Worm (Caenorhabditis elegans) whole organism, late embryonic: ENCODE measurements around the gene glo-1.

Experiments used
- K02D7.2 ChIP-seq: sonication (generic microtip); optimal IDR thresholded peaks from 2 replicates; lab custom pipeline; 2017; ENCODE audit warnings: mild to moderate bottlenecking, missing genetic modification characterization, missing compliant biosample characterization
- ahr-1 ChIP-seq: sonication (generic microtip); optimal IDR thresholded peaks from 2 replicates; lab custom pipeline; 2016; ENCODE audit warnings: missing genetic modification characterization, missing compliant biosample characterization
- ama-1 ChIP-seq: fragments of 150-350 bp; optimal IDR thresholded peaks from 2 replicates; lab custom pipeline; 2014
- ceh-14 ChIP-seq: sonication (generic microtip); optimal IDR thresholded peaks from 2 replicates; lab custom pipeline; 2016; ENCODE audit warnings: missing genotype, missing genetic modification characterization, missing compliant biosample characterization
- ceh-22 ChIP-seq: sonication (generic microtip); optimal IDR thresholded peaks from 2 replicates; lab custom pipeline; 2017; ENCODE audit warnings: missing biosample characterization, missing genetic modification characterization
- ceh-24 ChIP-seq: sonication (generic microtip); optimal IDR thresholded peaks from 2 replicates; lab custom pipeline; 2016; ENCODE audit warnings: mild to moderate bottlenecking, missing genetic modification characterization, missing compliant biosample characterization
- ceh-30 ChIP-seq: fragments of 150-350 bp; optimal IDR thresholded peaks from 2 replicates; lab custom pipeline; 2014; ENCODE audit warnings: missing biosample characterization, missing genetic modification characterization
- ceh-31 ChIP-seq: sonication (generic microtip); optimal IDR thresholded peaks from 2 replicates; lab custom pipeline; 2016; ENCODE audit warnings: missing genetic modification characterization, missing compliant biosample characterization
- ceh-45 ChIP-seq: fragments of 200-800 bp; sonication (Bioruptor generic); IDR thresholded peaks from 2 replicates; pipeline ENCODE4 v1.3.6; 2022; ENCODE audit warnings: missing genetic modification reagents, missing genetic modification characterization, missing compliant biosample characterization
- ceh-48 ChIP-seq: sonication (generic microtip); optimal IDR thresholded peaks from 2 replicates; lab custom pipeline; 2016; ENCODE audit warnings: missing genetic modification characterization, inconsistent platforms, missing compliant biosample characterization
- ceh-6 ChIP-seq: fragments of 200-800 bp; sonication (Bioruptor generic); optimal IDR thresholded peaks from 2 replicates; lab custom pipeline; 2018; ENCODE audit warnings: mild to moderate bottlenecking, missing genetic modification characterization, missing compliant biosample characterization
- che-1 ChIP-seq: sonication (generic microtip); optimal IDR thresholded peaks from 2 replicates; lab custom pipeline; 2016; ENCODE audit warnings: mild to moderate bottlenecking, missing genetic modification characterization, missing compliant biosample characterization
- dmd-4 ChIP-seq: sonication (generic microtip); optimal IDR thresholded peaks from 2 replicates; lab custom pipeline; 2016; ENCODE audit warnings: borderline replicate concordance, missing genetic modification characterization, missing compliant biosample characterization
- dve-1 ChIP-seq: sonication (generic microtip); optimal IDR thresholded peaks from 2 replicates; lab custom pipeline; 2017; ENCODE audit warnings: antibody characterized with exemption, mild to moderate bottlenecking, missing genetic modification characterization, missing compliant biosample characterization
- elt-4 ChIP-seq: sonication (generic microtip); optimal IDR thresholded peaks from 2 replicates; lab custom pipeline; 2016; ENCODE audit warnings: missing genetic modification characterization, missing compliant biosample characterization
- eyg-1 ChIP-seq: sonication (generic microtip); optimal IDR thresholded peaks from 2 replicates; lab custom pipeline; 2016; ENCODE audit warnings: missing genotype, missing genetic modification characterization, missing compliant biosample characterization
- fax-1 ChIP-seq: sonication (generic microtip); optimal IDR thresholded peaks from 2 replicates; lab custom pipeline; 2016; ENCODE audit warnings: missing genotype, missing genetic modification characterization, missing compliant biosample characterization
- fkh-10 ChIP-seq: fragments of 150-350 bp; optimal IDR thresholded peaks from 2 replicates; lab custom pipeline; 2014; ENCODE audit warnings: missing biosample characterization, missing genetic modification reagents, missing genetic modification characterization
- fkh-6 ChIP-seq: sonication (generic microtip); optimal IDR thresholded peaks from 2 replicates; lab custom pipeline; 2016; ENCODE audit warnings: missing genetic modification characterization, missing compliant biosample characterization
- gmeb-2 ChIP-seq: sonication (generic microtip); optimal IDR thresholded peaks from 2 replicates; lab custom pipeline; 2016; ENCODE audit warnings: missing genetic modification characterization, inconsistent platforms, missing compliant biosample characterization
- hlh-13 ChIP-seq: fragments of 200-800 bp; sonication (Bioruptor generic); optimal IDR thresholded peaks from 2 replicates; lab custom pipeline; 2018; ENCODE audit warnings: mild to moderate bottlenecking, missing genetic modification characterization, missing compliant biosample characterization
- hlh-6 ChIP-seq: sonication (generic microtip); optimal IDR thresholded peaks from 2 replicates; lab custom pipeline; 2016; ENCODE audit warnings: missing genotype, missing genetic modification characterization, missing compliant biosample characterization
- lim-6 ChIP-seq: sonication (generic microtip); optimal IDR thresholded peaks from 2 replicates; lab custom pipeline; 2016; ENCODE audit warnings: missing genetic modification characterization, missing compliant biosample characterization
- lin-11 ChIP-seq: fragments of 200-800 bp; sonication (Bioruptor generic); optimal IDR thresholded peaks from 2 replicates; lab custom pipeline; 2018; ENCODE audit warnings: mild to moderate bottlenecking, missing genetic modification characterization, missing compliant biosample characterization
- madf-2 ChIP-seq: sonication (generic microtip); optimal IDR thresholded peaks from 2 replicates; lab custom pipeline; 2017; ENCODE audit warnings: missing genetic modification characterization, missing compliant biosample characterization
- npax-4 ChIP-seq: sonication (generic microtip); optimal IDR thresholded peaks from 2 replicates; lab custom pipeline; 2016; ENCODE audit warnings: missing genetic modification characterization, missing compliant biosample characterization
- odd-2 ChIP-seq: sonication (generic microtip); optimal IDR thresholded peaks from 2 replicates; lab custom pipeline; 2017; ENCODE audit warnings: antibody characterized with exemption, mild to moderate bottlenecking, missing genetic modification characterization, missing compliant biosample characterization
- pag-3 ChIP-seq: sonication (generic microtip); optimal IDR thresholded peaks from 2 replicates; lab custom pipeline; 2016; ENCODE audit warnings: missing compliant biosample characterization, missing genetic modification characterization, borderline replicate concordance
- pat-9 ChIP-seq: fragments of 200-800 bp; sonication (Bioruptor generic); optimal IDR thresholded peaks from 2 replicates; lab custom pipeline; 2018; ENCODE audit warnings: mild to moderate bottlenecking, missing genetic modification characterization, moderate library complexity, missing compliant biosample characterization
- pqm-1 ChIP-seq: sonication (generic microtip); optimal IDR thresholded peaks from 2 replicates; lab custom pipeline; 2016; ENCODE audit warnings: missing genetic modification characterization, missing compliant biosample characterization
- pros-1 ChIP-seq: fragments of 150-350 bp; optimal IDR thresholded peaks from 2 replicates; lab custom pipeline; 2014; ENCODE audit warnings: missing biosample characterization, missing genetic modification reagents, missing genetic modification characterization
- rnt-1 ChIP-seq: sonication (generic microtip); optimal IDR thresholded peaks from 2 replicates; lab custom pipeline; 2016; ENCODE audit warnings: missing genetic modification characterization, missing compliant biosample characterization
- tbx-2 ChIP-seq: sonication (generic microtip); optimal IDR thresholded peaks from 2 replicates; lab custom pipeline; 2016; ENCODE audit warnings: missing genetic modification characterization, missing compliant biosample characterization
- ttx-3 ChIP-seq: sonication (generic microtip); optimal IDR thresholded peaks from 2 replicates; lab custom pipeline; 2016; ENCODE audit warnings: missing genetic modification reagents, missing genetic modification characterization, missing compliant biosample characterization
- ztf-16 ChIP-seq: sonication (generic microtip); optimal IDR thresholded peaks from 2 replicates; lab custom pipeline; 2017; ENCODE audit warnings: missing genetic modification characterization, missing compliant biosample characterization

glo-1 gene

ce11 chrX:9883837-9884324 lies 1.9 kb upstream of the glo-1 start, which contains the start of gene mrp-4:
TSS of gene mrp-4 (plus strand) at chrX:9884274.
- no peak for TF ChIP-seq pqm-1 (tag; lab: Kevin White, UChicago)

ce11 chrX:9882572-9882971 lies 560 bp upstream of the glo-1 start:
- TF ChIP-seq fax-1 (tag; lab: Kevin White, UChicago): no peak
- no peak for TF ChIP-seq fkh-6 (tag; lab: Kevin White, UChicago)
- no peak for TF ChIP-seq dmd-4 (tag; lab: Kevin White, UChicago)
- no peak for TF ChIP-seq hlh-13
- no peak for TF ChIP-seq ceh-14 (tag; lab: Kevin White, UChicago)
- TF ChIP-seq elt-4: no peak
- TF ChIP-seq hlh-6 (tag; lab: Kevin White, UChicago): no peak
- TF ChIP-seq ztf-16 (tag; lab: Kevin White, UChicago): no peak

- no peak for TF ChIP-seq ceh-22 (tag; lab: Kevin White, UChicago)
- TF ChIP-seq elt-4: no peak
- no peak for TF ChIP-seq che-1 (tag; lab: Kevin White, UChicago)
- no peak for TF ChIP-seq npax-4
- TF ChIP-seq lim-6 (tag; lab: Kevin White, UChicago): no peak
- no peak for TF ChIP-seq ttx-3 (tag; lab: Kevin White, UChicago)
- no peak for TF ChIP-seq ceh-45
- no peak for TF ChIP-seq fax-1 (tag; lab: Kevin White, UChicago)
- no peak for TF ChIP-seq rnt-1 (tag; lab: Kevin White, UChicago)
- no peak for TF ChIP-seq fkh-6 (tag; lab: Kevin White, UChicago)
- TF ChIP-seq ahr-1 (tag; lab: Kevin White, UChicago): no peak
- TF ChIP-seq pat-9: no peak
- TF ChIP-seq lin-11: no peak
- TF ChIP-seq madf-2 (tag; lab: Kevin White, UChicago): no peak
- TF ChIP-seq ama-1 (lab: Kevin White, UChicago): no peak
- no peak for TF ChIP-seq pqm-1 (tag; lab: Kevin White, UChicago)
- TF ChIP-seq ceh-24: no peak
Measured at ce11 chrX:9877117-9877516, 4.9 kb downstream of the glo-1 start, which contains the start of gene R07B1.9. TSS of gene R07B1.9 (plus strand) at chrX:9877417.

ce11 chrX:9872554-9872953 lies 9.5 kb downstream of the glo-1 start, which contains the start of gene R07B1.8:
TSS of gene R07B1.8 (minus strand) at chrX:9872654.
- no peak for TF ChIP-seq hlh-6 (tag; lab: Kevin White, UChicago)
- TF ChIP-seq pqm-1 (tag; lab: Kevin White, UChicago): no peak
- TF ChIP-seq madf-2 (tag; lab: Kevin White, UChicago): no peak
- no peak for TF ChIP-seq tbx-2 (tag; lab: Kevin White, UChicago)
- no peak for TF ChIP-seq gmeb-2 (tag; lab: Kevin White, UChicago)
- no peak for TF ChIP-seq ceh-6 (GFP tag; lab: Kevin White, UChicago)
- no peak for TF ChIP-seq odd-2
- TF ChIP-seq dmd-4 (tag; lab: Kevin White, UChicago): no peak
- no peak for TF ChIP-seq pat-9
- no peak for TF ChIP-seq pros-1 (tag; lab: Kevin White, UChicago)
- no peak for TF ChIP-seq K02D7.2 (tag; lab: Kevin White, UChicago)
- TF ChIP-seq, all 69 proteins: peak for 0

- TF ChIP-seq rnt-1 (tag; lab: Kevin White, UChicago) (no peak), dve-1 (tag; lab: Kevin White, UChicago) (no peak), eyg-1 (tag; lab: Kevin White, UChicago) (no peak), fkh-6 (tag; lab: Kevin White, UChicago) (no peak), ceh-31 (tag; lab: Kevin White, UChicago) (no peak), ceh-48 (tag; lab: Kevin White, UChicago) (no peak), pqm-1 (tag; lab: Kevin White, UChicago) (no peak), ceh-30 (tag; lab: Kevin White, UChicago) (no peak), ceh-22 (tag; lab: Kevin White, UChicago) (no peak), fkh-10 (GFP tag; lab: Kevin White, UChicago) (no peak), pag-3 (tag; lab: Kevin White, UChicago) (no peak), tbx-2 (tag; lab: Kevin White, UChicago) (no peak), npax-4 (no peak), dmd-4 (tag; lab: Kevin White, UChicago) (no peak)
Measured at ce11 chrX:9869522-9869921, 12.5 kb downstream of the glo-1 start, which contains the start of gene R07B1.13. TSS of gene R07B1.13 (plus strand) at chrX:9869822.
